Fruit fly (Drosophila melanogaster): ENCODE results near the gene CG32269.

DNA sequence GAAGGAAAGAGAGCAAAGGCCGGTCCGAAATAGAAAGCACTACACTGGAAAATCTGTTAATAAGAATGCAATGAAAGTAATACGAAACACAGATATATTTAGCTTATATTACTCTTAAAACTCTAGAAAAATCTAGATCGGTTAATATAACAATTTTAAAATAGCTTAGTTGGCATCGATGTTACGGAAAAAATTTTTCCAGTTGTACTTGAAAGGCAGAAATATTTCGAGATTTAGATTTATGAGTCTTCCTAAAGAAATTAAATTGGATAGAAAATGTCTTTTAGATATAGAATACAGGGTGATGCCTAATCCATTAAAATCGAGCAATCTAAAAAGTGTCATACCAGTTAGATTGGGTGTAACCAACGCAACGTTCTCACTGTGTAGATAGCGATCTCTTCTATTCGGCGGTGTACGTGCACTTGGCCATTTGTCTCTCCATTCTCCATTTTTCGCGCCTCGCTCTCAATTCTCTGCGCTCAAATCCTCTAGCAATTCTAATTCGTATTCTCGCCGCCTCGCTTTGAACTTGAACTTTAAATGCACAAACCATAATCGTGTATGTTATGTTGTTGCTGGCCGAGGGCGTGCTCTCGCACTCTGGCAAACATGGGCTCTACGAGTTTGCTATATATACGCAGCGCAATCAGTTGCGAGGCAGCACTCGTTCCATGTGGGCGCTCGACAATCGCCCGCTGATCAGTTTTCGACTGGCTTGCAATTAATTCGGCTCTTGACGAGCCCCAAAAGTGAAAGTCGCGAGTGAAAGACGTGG is 41.4 kb upstream of the CG32269 start:
- TF ChIP-seq Usf (GFP tag; optimal IDR thresholded peaks at IDR 0.05) (peak; percentile 96), CG6854 (GFP tag; optimal IDR thresholded peaks at IDR 0.05) (peak; percentile 90)
